Fruit fly (Drosophila melanogaster): ENCODE data around the gene CG45075.

DNA sequence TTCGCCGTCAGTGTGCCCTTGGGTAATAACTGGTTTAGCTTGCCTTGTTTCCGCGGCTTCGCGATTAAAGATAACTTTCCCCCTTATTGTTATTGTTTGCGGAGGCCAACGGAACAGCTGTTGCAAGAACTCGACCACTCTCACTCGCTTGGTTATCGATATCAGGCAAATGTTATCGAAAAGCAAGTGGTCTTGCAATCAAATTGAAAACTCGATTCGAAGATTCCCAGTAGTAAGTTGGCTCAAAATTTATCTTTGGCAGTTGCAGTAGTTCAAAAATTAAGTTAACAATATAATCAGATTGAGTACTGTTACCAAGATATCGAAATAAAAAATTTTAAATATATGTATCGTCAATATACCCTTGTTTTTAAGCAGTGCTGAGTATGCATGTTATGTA, 25.4 kb upstream of the CG45075 start, which contains the start of the genes Fbw5 and CG9147:
- TF ChIP-seq Dp (GFP tag; optimal IDR thresholded peaks at IDR 0.05) (peak; percentile 62), Rfx (GFP tag; IDR thresholded peaks at IDR 0.05) (peak; percentile 100), CG17361 (GFP tag; IDR thresholded peaks at IDR 0.05) (peak; percentile 99), toy (GFP tag; IDR thresholded peaks at IDR 0.05) (peak; percentile 97), mld (GFP tag; IDR thresholded peaks at IDR 0.05; ENCODE audit: partially characterized antibody) (0 out of 3 replicates have a peak, but pooled peaks have one; percentile 33), BEAF-32 (GFP tag; optimal IDR thresholded peaks at IDR 0.05) (peak; percentile 61), Oli (tag; optimal IDR thresholded peaks at IDR 0.05) (peak; percentile 100), dan (GFP tag; IDR thresholded peaks at IDR 0.05) (peak; percentile 95)

Measured in whole organism, embryonic.